Worm (Caenorhabditis elegans) whole organism, L1 larva: ENCODE measurements around the gene epic-3.

Experiments used
- C04F5.9 ChIP-seq: sonication (generic microtip); optimal IDR thresholded peaks from 2 replicates; lab custom pipeline; 2016; ENCODE audit warnings: missing genetic modification characterization, missing compliant biosample characterization
- C16A3.4 ChIP-seq: fragments of 150-350 bp; optimal IDR thresholded peaks from 2 replicates; lab custom pipeline; 2014; ENCODE audit warnings: missing biosample characterization, missing genetic modification characterization
- C34B4.2 ChIP-seq: sonication (generic microtip); optimal IDR thresholded peaks from 2 replicates; lab custom pipeline; 2017; ENCODE audit warnings: mild to moderate bottlenecking, missing genetic modification characterization, missing compliant biosample characterization
- F16B12.6 ChIP-seq: fragments of 150-350 bp; optimal IDR thresholded peaks from 2 replicates; lab custom pipeline; 2014; ENCODE audit warnings: missing biosample characterization, missing genetic modification characterization
- Y116A8C.19 ChIP-seq: sonication (generic microtip); optimal IDR thresholded peaks from 2 replicates; lab custom pipeline; 2016; ENCODE audit warnings: missing compliant biosample characterization, missing genetic modification characterization, borderline replicate concordance
- aha-1 ChIP-seq: fragments of 150-350 bp; optimal IDR thresholded peaks from 2 replicates; lab custom pipeline; 2014; ENCODE audit warnings: missing biosample characterization, missing genetic modification characterization
- alr-1 ChIP-seq: fragments of 200-800 bp; sonication (Bioruptor generic); optimal IDR thresholded peaks from 2 replicates; lab custom pipeline; 2018; ENCODE audit warnings: borderline replicate concordance, mild to moderate bottlenecking, missing genetic modification characterization, missing compliant biosample characterization
- aly-2 ChIP-seq: fragments of 150-350 bp; optimal IDR thresholded peaks from 2 replicates; lab custom pipeline; 2014; ENCODE audit warnings: missing biosample characterization, missing genetic modification characterization
- ama-1 ChIP-seq: fragments of 150-350 bp; optimal IDR thresholded peaks from 2 replicates; lab custom pipeline; 2014
- blmp-1 ChIP-seq: fragments of 150-350 bp; optimal IDR thresholded peaks from 2 replicates; lab custom pipeline; 2014; ENCODE audit warnings: missing biosample characterization, missing genetic modification characterization
- ceh-63 ChIP-seq: fragments of 200-800 bp; sonication (Bioruptor generic); optimal IDR thresholded peaks from 2 replicates; lab custom pipeline; 2018; ENCODE audit warnings: mild to moderate bottlenecking, missing genetic modification characterization, missing compliant biosample characterization
- ceh-8 ChIP-seq: fragments of 200-800 bp; sonication (Bioruptor generic); optimal IDR thresholded peaks from 2 replicates; lab custom pipeline; 2018; ENCODE audit warnings: mild to moderate bottlenecking, missing genetic modification characterization, moderate library complexity, missing compliant biosample characterization
- ceh-82 ChIP-seq, 3 experiments: fragments of 150-350 bp in 1 of 3; sonication (generic microtip) in 2 of 3; optimal IDR thresholded peaks; 2 replicates each; lab custom pipeline; 2014 to 2017; ENCODE audit warnings: missing biosample characterization in 3 of 3, missing genetic modification characterization in 3 of 3
- ceh-88 ChIP-seq: fragments of 200-800 bp; sonication (Bioruptor generic); IDR thresholded peaks from 2 replicates; pipeline ENCODE4 v1.3.6; 2022; ENCODE audit warnings: missing genetic modification characterization, missing compliant biosample characterization
- ceh-90 ChIP-seq: sonication (generic microtip); optimal IDR thresholded peaks from 2 replicates; lab custom pipeline; 2016; ENCODE audit warnings: missing genetic modification characterization, missing compliant biosample characterization
- ces-1 ChIP-seq: fragments of 150-350 bp; optimal IDR thresholded peaks from 2 replicates; lab custom pipeline; 2014; ENCODE audit warnings: missing biosample characterization, missing genetic modification reagents, missing genetic modification characterization
- dpl-1 ChIP-seq, 3 experiments: fragments of 150-350 bp in 2 of 3; sonication (generic microtip) in 1 of 3; optimal IDR thresholded peaks; 2 replicates each; lab custom pipeline; 2014 to 2017; ENCODE audit warnings: missing biosample characterization in 3 of 3, missing genetic modification characterization in 3 of 3, missing genetic modification reagents in 3 of 3
- efl-1 ChIP-seq, 4 experiments: fragments of 150-350 bp; optimal IDR thresholded peaks in 3 of 4; peaks in 1 of 4; 1 replicate in 1 of 4; 2 replicates in 3 of 4; lab custom pipeline; 2014; ENCODE audit warnings: missing biosample characterization in 2 of 4, missing genetic modification characterization in 2 of 4, missing genetic modification reagents in 2 of 4
- egl-27 ChIP-seq, 2 experiments: fragments of 150-350 bp in 1 of 2; sonication (generic microtip); optimal IDR thresholded peaks; 3 replicates each; lab custom pipeline; 2017 to 2018; ENCODE audit warnings: missing biosample characterization in 2 of 2, missing genetic modification characterization in 2 of 2, missing genetic modification reagents in 2 of 2
- elt-3 ChIP-seq, 6 experiments: fragments of 150-350 bp in 1 of 6; sonication (generic microtip); optimal IDR thresholded peaks; 2 replicates each; lab custom pipeline; 2017 to 2018; ENCODE audit warnings: missing biosample characterization in 6 of 6, missing genetic modification characterization in 6 of 6, inconsistent platforms in 1 of 6
- fkh-8 ChIP-seq: sonication (generic microtip); optimal IDR thresholded peaks from 2 replicates; lab custom pipeline; 2016; ENCODE audit warnings: mild to moderate bottlenecking, missing genetic modification characterization, missing compliant biosample characterization
- fos-1 ChIP-seq: fragments of 150-350 bp; optimal IDR thresholded peaks from 2 replicates; lab custom pipeline; 2014; ENCODE audit warnings: missing biosample characterization, missing genetic modification characterization
- grh-1 ChIP-seq: fragments of 200-800 bp; sonication (Bioruptor generic); IDR thresholded peaks from 2 replicates; pipeline ENCODE4 v1.3.6; 2022; ENCODE audit warnings: missing genetic modification reagents, missing genetic modification characterization, missing compliant biosample characterization
- hlh-4 ChIP-seq: sonication (generic microtip); optimal IDR thresholded peaks from 2 replicates; lab custom pipeline; 2016; ENCODE audit warnings: mild to moderate bottlenecking, missing genetic modification characterization, missing compliant biosample characterization
- hpl-2 ChIP-seq: fragments of 150-350 bp; optimal IDR thresholded peaks from 2 replicates; lab custom pipeline; 2014; ENCODE audit warnings: missing biosample characterization, missing genetic modification reagents, missing genetic modification characterization
- irx-1 ChIP-seq: sonication (generic microtip); optimal IDR thresholded peaks from 2 replicates; lab custom pipeline; 2016; ENCODE audit warnings: missing genetic modification characterization, missing compliant biosample characterization
- lin-14 ChIP-seq: fragments of 200-800 bp; sonication (Bioruptor generic); optimal IDR thresholded peaks from 2 replicates; lab custom pipeline; 2018; ENCODE audit warnings: mild to moderate bottlenecking, missing genetic modification characterization, moderate library complexity, missing compliant biosample characterization
- lin-15B ChIP-seq: fragments of 150-350 bp; sonication (generic microtip); optimal IDR thresholded peaks from 3 replicates; lab custom pipeline; 2014; ENCODE audit warnings: missing biosample characterization, missing genetic modification characterization
- mab-9 ChIP-seq: fragments of 200-800 bp; sonication (Bioruptor generic); IDR thresholded peaks from 2 replicates; pipeline ENCODE4 v1.3.6; 2022; ENCODE audit warnings: missing genetic modification reagents, missing genetic modification characterization, missing compliant biosample characterization
- mdl-1 ChIP-seq, 2 experiments: fragments of 150-350 bp; optimal IDR thresholded peaks; 2 replicates each; lab custom pipeline; 2014 to 2017; ENCODE audit warnings: missing biosample characterization in 2 of 2, missing genetic modification characterization in 2 of 2, inconsistent platforms in 1 of 2
- mef-2 ChIP-seq: fragments of 150-350 bp; optimal IDR thresholded peaks from 2 replicates; lab custom pipeline; 2014; ENCODE audit warnings: missing biosample characterization, missing genetic modification characterization
- mep-1 ChIP-seq: fragments of 150-350 bp; optimal IDR thresholded peaks from 2 replicates; lab custom pipeline; 2014; ENCODE audit warnings: missing biosample characterization, missing genetic modification characterization
- nhr-12 ChIP-seq: sonication (generic microtip); optimal IDR thresholded peaks from 2 replicates; lab custom pipeline; 2017; ENCODE audit warnings: missing biosample characterization, missing genetic modification characterization
- nhr-19 ChIP-seq: fragments of 200-800 bp; sonication (Bioruptor generic); conservative IDR thresholded peaks from 2 replicates; pipeline ENCODE4 v1.3.6; 2022; ENCODE audit warnings: missing genetic modification characterization, missing compliant biosample characterization
- nhr-237 ChIP-seq: fragments of 150-350 bp; optimal IDR thresholded peaks from 2 replicates; lab custom pipeline; 2014; ENCODE audit warnings: missing biosample characterization, missing genetic modification characterization
- nhr-28 ChIP-seq: fragments of 150-350 bp; optimal IDR thresholded peaks from 2 replicates; lab custom pipeline; 2014; ENCODE audit warnings: missing biosample characterization, missing genetic modification characterization
- nhr-47 ChIP-seq: sonication (generic microtip); optimal IDR thresholded peaks from 2 replicates; lab custom pipeline; 2016; ENCODE audit warnings: mild to moderate bottlenecking, missing genetic modification characterization, moderate library complexity, missing compliant biosample characterization
- nhr-71 ChIP-seq: sonication (generic microtip); optimal IDR thresholded peaks from 2 replicates; lab custom pipeline; 2016; ENCODE audit warnings: mild to moderate bottlenecking, missing genetic modification characterization, moderate library complexity, missing compliant biosample characterization
- nhr-77 ChIP-seq: fragments of 150-350 bp; optimal IDR thresholded peaks from 2 replicates; lab custom pipeline; 2014; ENCODE audit warnings: missing biosample characterization, missing genetic modification characterization
- nhr-84 ChIP-seq: sonication (generic microtip); optimal IDR thresholded peaks from 2 replicates; lab custom pipeline; 2017; ENCODE audit warnings: missing biosample characterization, missing genetic modification characterization
- nhr-85 ChIP-seq: sonication (generic microtip); peaks from one replicate; lab custom pipeline; 2016; ENCODE audit warnings: missing genetic modification characterization, inconsistent platforms, missing compliant biosample characterization
- nhr-90 ChIP-seq: sonication (generic microtip); optimal IDR thresholded peaks from 2 replicates; lab custom pipeline; 2016; ENCODE audit warnings: mild to moderate bottlenecking, missing genetic modification characterization, missing compliant biosample characterization; ENCODE audit not compliant: poor library complexity
- pag-3 ChIP-seq: sonication (generic microtip); optimal IDR thresholded peaks from 2 replicates; lab custom pipeline; 2017; ENCODE audit warnings: missing genetic modification characterization, mild to moderate bottlenecking, missing compliant biosample characterization, antibody characterized with exemption, borderline replicate concordance; ENCODE audit not compliant: insufficient read depth
- pax-3 ChIP-seq: fragments of 200-800 bp; sonication (Bioruptor generic); optimal IDR thresholded peaks from 2 replicates; lab custom pipeline; 2018; ENCODE audit warnings: mild to moderate bottlenecking, missing genetic modification characterization, moderate library complexity, missing compliant biosample characterization
- rnt-1 ChIP-seq: sonication (generic microtip); optimal IDR thresholded peaks from 2 replicates; lab custom pipeline; 2016; ENCODE audit warnings: mild to moderate bottlenecking, missing genetic modification characterization, moderate library complexity, missing compliant biosample characterization
- skn-1 ChIP-seq: fragments of 150-350 bp; optimal IDR thresholded peaks from 2 replicates; lab custom pipeline; 2014; ENCODE audit warnings: missing biosample characterization, missing genetic modification characterization
- swsn-7 ChIP-seq: sonication (generic microtip); optimal IDR thresholded peaks from 2 replicates; lab custom pipeline; 2016; ENCODE audit warnings: missing genetic modification characterization, missing compliant biosample characterization
- tlp-1 ChIP-seq: fragments of 150-350 bp; optimal IDR thresholded peaks from 2 replicates; lab custom pipeline; 2014; ENCODE audit warnings: missing biosample characterization, missing genetic modification characterization
- vab-15 ChIP-seq: sonication (generic microtip); optimal IDR thresholded peaks from 2 replicates; lab custom pipeline; 2017; ENCODE audit warnings: missing genotype, mild to moderate bottlenecking, missing genetic modification characterization, missing compliant biosample characterization
- zag-1 ChIP-seq: fragments of 150-350 bp; optimal IDR thresholded peaks from 2 replicates; lab custom pipeline; 2014; ENCODE audit warnings: missing biosample characterization, missing genetic modification characterization
- zip-4 ChIP-seq: fragments of 200-800 bp; sonication (Bioruptor generic); optimal IDR thresholded peaks from 2 replicates; lab custom pipeline; 2018; ENCODE audit warnings: mild to moderate bottlenecking, missing genetic modification characterization, moderate library complexity, missing compliant biosample characterization
- ztf-11 ChIP-seq, 2 experiments: sonication (generic microtip); optimal IDR thresholded peaks; 2 replicates each; lab custom pipeline; 2016 to 2017; ENCODE audit warnings: missing genetic modification characterization in 2 of 2, missing biosample characterization in 1 of 2, missing compliant biosample characterization in 1 of 2
- ztf-4 ChIP-seq: fragments of 150-350 bp; optimal IDR thresholded peaks from 2 replicates; lab custom pipeline; 2014; ENCODE audit warnings: missing biosample characterization, missing genetic modification characterization

The epic-3 gene

DNA sequence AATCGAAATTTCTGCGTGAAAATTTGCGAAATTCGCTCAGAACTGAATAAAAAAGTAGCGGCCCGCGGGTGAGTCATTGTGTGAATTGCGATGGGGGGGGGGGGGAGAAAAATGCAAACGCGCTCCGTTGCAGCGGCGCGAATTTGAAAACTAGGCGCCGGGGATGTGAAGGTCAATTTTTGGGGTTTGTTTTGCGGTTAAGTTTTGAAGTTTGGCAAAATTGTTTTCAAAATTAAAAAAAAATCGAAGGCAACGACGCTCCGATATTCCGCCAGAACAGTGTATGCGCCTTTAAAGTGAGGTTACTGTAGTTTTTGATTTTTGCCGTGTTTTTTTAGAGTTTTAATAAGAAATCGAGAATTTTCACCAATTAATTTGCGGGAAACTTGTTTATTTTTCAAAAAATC, 14.1 kb upstream of the epic-3 start (continued):
- TF ChIP-seq nhr-28: no peak
- no peak for TF ChIP-seq nhr-12 (tag; lab: Kevin White, UChicago)
- no peak for TF ChIP-seq mef-2
- no peak for TF ChIP-seq aly-2 (tag; lab: Kevin White, UChicago)
- TF ChIP-seq rnt-1 (tag; lab: Kevin White, UChicago): no peak
- TF ChIP-seq dpl-1 (GFP tag; optimal IDR thresholded peaks at IDR 0.05; lab: Kevin White, UChicago): peak; percentile 82 to 86 (median 85)
- no peak for TF ChIP-seq ztf-4 (tag; lab: Kevin White, UChicago)
- TF ChIP-seq fos-1: peak; percentile 42
- peak; percentile 67 for TF ChIP-seq fkh-8 (tag; lab: Kevin White, UChicago)
- TF ChIP-seq ama-1: no peak
- TF ChIP-seq nhr-84 (tag; lab: Kevin White, UChicago): no peak
- peak; percentile 9 to 80 (median 33) for TF ChIP-seq ceh-82 (tag; optimal IDR thresholded peaks at IDR 0.05; lab: Kevin White, UChicago)
- TF ChIP-seq pax-3 (tag; lab: Kevin White, UChicago): peak; percentile 13
- TF ChIP-seq ztf-11 (tag; optimal IDR thresholded peaks at IDR 0.05; lab: Kevin White, UChicago): peak in 1 of 2 experiments; percentile 32
- TF ChIP-seq blmp-1: no peak
- no peak for TF ChIP-seq lin-14 (GFP tag; lab: Kevin White, UChicago)
- peak; percentile 32; the same call in 1 of the 2 replicates for TF ChIP-seq grh-1 (GFP tag; lab: Robert Waterston, UW)
- TF ChIP-seq mep-1 (tag; lab: Kevin White, UChicago): peak; percentile 3
- TF ChIP-seq C04F5.9: no peak
- TF ChIP-seq ceh-88: no peak
- TF ChIP-seq mdl-1 (tag; optimal IDR thresholded peaks at IDR 0.05; lab: Kevin White, UChicago): peak in 1 of 2 experiments; percentile 49
- no peak for TF ChIP-seq ceh-8 (GFP tag; lab: Kevin White, UChicago)
- TF ChIP-seq ces-1 (GFP tag; lab: Kevin White, UChicago): no peak
- peak; percentile 46 for TF ChIP-seq F16B12.6 (tag; lab: Kevin White, UChicago)
- TF ChIP-seq hpl-2 (GFP tag; lab: Kevin White, UChicago): no peak
- peak; percentile 74 for TF ChIP-seq nhr-47 (tag; lab: Kevin White, UChicago)
- TF ChIP-seq nhr-71 (tag; lab: Kevin White, UChicago): peak; percentile 57
- TF ChIP-seq irx-1 (tag; lab: Kevin White, UChicago): peak; percentile 53
- TF ChIP-seq aha-1 (tag; lab: Kevin White, UChicago): no peak
- TF ChIP-seq ceh-63 (GFP tag; lab: Kevin White, UChicago): no peak
- TF ChIP-seq hlh-4 (tag; lab: Kevin White, UChicago): no peak
- TF ChIP-seq Y116A8C.19: no peak
- TF ChIP-seq alr-1 (tag; lab: Kevin White, UChicago): no peak
- TF ChIP-seq nhr-237: no peak
- no peak for TF ChIP-seq mab-9
- TF ChIP-seq elt-3 (tag; optimal IDR thresholded peaks at IDR 0.05; lab: Kevin White, UChicago): peak in 1 of 6 experiments; percentile 3
- TF ChIP-seq ceh-90: no peak
- TF ChIP-seq tlp-1: no peak
- no peak for TF ChIP-seq zip-4
- TF ChIP-seq zag-1 (tag; lab: Kevin White, UChicago): no peak
- peak; percentile 87 to 89 for TF ChIP-seq efl-1 (optimal IDR thresholded peaks at IDR 0.05; lab: Kevin White, UChicago)
- peak; percentile 91 to 99 for TF ChIP-seq efl-1 (GFP tag; optimal IDR thresholded peaks at IDR 0.05 in 1 of 2; lab: Kevin White, UChicago)
- peak; percentile 36 for TF ChIP-seq vab-15 (tag; lab: Kevin White, UChicago)
- no peak for TF ChIP-seq pag-3 (tag; lab: Kevin White, UChicago)
- TF ChIP-seq nhr-77: peak; percentile 8
- TF ChIP-seq egl-27 (tag; optimal IDR thresholded peaks at IDR 0.05; lab: Kevin White, UChicago): no peak
- TF ChIP-seq nhr-90 (tag; lab: Kevin White, UChicago): peak; percentile 66
- TF ChIP-seq nhr-19 (GFP tag; lab: Robert Waterston, UW): peak; percentile 52
- TF ChIP-seq lin-15B (tag; lab: Kevin White, UChicago): peak; percentile 58
- no peak for TF ChIP-seq C34B4.2 (tag; lab: Kevin White, UChicago)
- TF ChIP-seq nhr-85 (tag; lab: Kevin White, UChicago): no peak
- TF ChIP-seq skn-1: peak; percentile 72
- TF ChIP-seq swsn-7 (tag; lab: Kevin White, UChicago): peak; percentile 44
- TF ChIP-seq C16A3.4 (tag; lab: Kevin White, UChicago): peak; percentile 5
